Worm (Caenorhabditis elegans): ENCODE results near the gene fbxa-182.

- TF ChIP-seq saeg-2 (GFP tag; IDR thresholded peaks at IDR 0.05) (no peak), snpc-4 (tag; optimal IDR thresholded peaks at IDR 0.05) (no peak), dve-1 (tag; optimal IDR thresholded peaks at IDR 0.05; ENCODE audit: insufficient read depth) (no peak), unc-39 (tag; optimal IDR thresholded peaks at IDR 0.05) (no peak), jun-1 (tag; optimal IDR thresholded peaks at IDR 0.05) (no peak), nhr-237 (tag; optimal IDR thresholded peaks at IDR 0.05) (no peak), Y105C5A.15 (GFP tag; IDR thresholded peaks at IDR 0.05) (no peak), ceh-82 (tag; optimal IDR thresholded peaks at IDR 0.05) (no peak)
Measured at ce11 chrII:2455931-2456576, 43.5 kb upstream of the fbxa-182 start.
